Worm (Caenorhabditis elegans) whole organism, mixed stage, embryonic: Measurements from ENCODE around the gene mvk-1.

ENCODE experiments used
- M03D4.4 ChIP-seq: sonication (generic microtip); optimal IDR thresholded peaks from 2 replicates; lab custom pipeline; 2017; ENCODE audit warnings: mild to moderate bottlenecking, missing genetic modification characterization, missing compliant biosample characterization
- bed-3 ChIP-seq: fragments of 200-800 bp; sonication (Bioruptor generic); optimal IDR thresholded peaks from 3 replicates; lab custom pipeline; 2018; ENCODE audit warnings: mild to moderate bottlenecking, missing genetic modification characterization, moderate library complexity, missing compliant biosample characterization
- blmp-1 ChIP-seq: fragments of 150-350 bp; optimal IDR thresholded peaks from 2 replicates; lab custom pipeline; 2014; ENCODE audit warnings: missing biosample characterization, missing genetic modification characterization
- ceh-39 ChIP-seq: fragments of 150-350 bp; optimal IDR thresholded peaks from 2 replicates; lab custom pipeline; 2014; ENCODE audit warnings: missing biosample characterization, missing genetic modification characterization
- ceh-43 ChIP-seq: fragments of 200-800 bp; sonication (Bioruptor generic); optimal IDR thresholded peaks from 2 replicates; lab custom pipeline; 2018; ENCODE audit warnings: mild to moderate bottlenecking, missing genetic modification characterization, moderate library complexity, missing compliant biosample characterization
- ces-1 ChIP-seq: fragments of 150-350 bp; optimal IDR thresholded peaks from 2 replicates; lab custom pipeline; 2014; ENCODE audit warnings: missing biosample characterization, missing genetic modification reagents, missing genetic modification characterization
- cnd-1 ChIP-seq: fragments of 200-800 bp; sonication (Bioruptor generic); optimal IDR thresholded peaks from 2 replicates; lab custom pipeline; 2018; ENCODE audit warnings: mild to moderate bottlenecking, missing genetic modification characterization, missing compliant biosample characterization
- drap-1 ChIP-seq: fragments of 200-800 bp; sonication (Bioruptor generic); optimal IDR thresholded peaks from 3 replicates; lab custom pipeline; 2018; ENCODE audit warnings: mild to moderate bottlenecking, missing genetic modification characterization, missing compliant biosample characterization
- elt-1 ChIP-seq: sonication (generic microtip); optimal IDR thresholded peaks from 2 replicates; lab custom pipeline; 2017; ENCODE audit warnings: missing genetic modification characterization, mild to moderate bottlenecking, missing compliant biosample characterization, antibody characterized with exemption, moderate library complexity, borderline replicate concordance; ENCODE audit not compliant: insufficient read depth
- elt-3 ChIP-seq: fragments of 150-350 bp; optimal IDR thresholded peaks from 2 replicates; lab custom pipeline; 2014; ENCODE audit warnings: missing biosample characterization, missing genetic modification characterization
- flh-1 ChIP-seq: fragments of 200-800 bp; sonication (Bioruptor generic); optimal IDR thresholded peaks from 2 replicates; lab custom pipeline; 2018; ENCODE audit warnings: mild to moderate bottlenecking, missing genetic modification characterization, moderate library complexity, missing compliant biosample characterization
- ham-2 ChIP-seq: fragments of 200-800 bp; sonication (Bioruptor generic); optimal IDR thresholded peaks from 2 replicates; lab custom pipeline; 2018; ENCODE audit warnings: mild to moderate bottlenecking, missing genetic modification characterization, missing compliant biosample characterization
- hlh-1 ChIP-seq: fragments of 150-350 bp; optimal IDR thresholded peaks from 2 replicates; lab custom pipeline; 2014; ENCODE audit warnings: missing biosample characterization, missing genetic modification reagents, missing genetic modification characterization
- lin-32 ChIP-seq: fragments of 200-800 bp; sonication (Bioruptor generic); optimal IDR thresholded peaks from 2 replicates; lab custom pipeline; 2018; ENCODE audit warnings: mild to moderate bottlenecking, missing genetic modification characterization, missing compliant biosample characterization
- lsy-2 ChIP-seq: fragments of 150-350 bp; optimal IDR thresholded peaks from 2 replicates; lab custom pipeline; 2014; ENCODE audit warnings: missing biosample characterization, missing genetic modification characterization
- mab-5 ChIP-seq: fragments of 150-350 bp; optimal IDR thresholded peaks from 2 replicates; lab custom pipeline; 2014; ENCODE audit warnings: missing biosample characterization, missing genetic modification characterization
- mep-1 ChIP-seq: fragments of 150-350 bp; optimal IDR thresholded peaks from 2 replicates; lab custom pipeline; 2017; ENCODE audit warnings: missing biosample characterization, missing genetic modification reagents, missing genetic modification characterization, inconsistent platforms
- mls-2 ChIP-seq: sonication (generic microtip); optimal IDR thresholded peaks from 2 replicates; lab custom pipeline; 2016; ENCODE audit warnings: mild to moderate bottlenecking, missing genetic modification characterization, moderate library complexity, missing compliant biosample characterization
- nhr-12 ChIP-seq: fragments of 150-350 bp; optimal IDR thresholded peaks from 2 replicates; lab custom pipeline; 2014; ENCODE audit warnings: missing biosample characterization, missing genetic modification characterization
- nhr-2 ChIP-seq: fragments of 150-350 bp; optimal IDR thresholded peaks from 2 replicates; lab custom pipeline; 2014; ENCODE audit warnings: missing biosample characterization, missing genetic modification characterization
- nhr-237 ChIP-seq: fragments of 150-350 bp; optimal IDR thresholded peaks from 2 replicates; lab custom pipeline; 2014; ENCODE audit warnings: missing biosample characterization, missing genetic modification characterization
- nhr-76 ChIP-seq: sonication (generic microtip); optimal IDR thresholded peaks from 2 replicates; lab custom pipeline; 2017; ENCODE audit warnings: missing biosample characterization, missing genetic modification characterization
- pha-4 ChIP-seq: fragments of 150-350 bp; optimal IDR thresholded peaks from 2 replicates; lab custom pipeline; 2018; ENCODE audit warnings: missing biosample characterization, missing genetic modification reagents, missing genetic modification characterization
- sem-2 ChIP-seq: fragments of 200-800 bp; sonication (Bioruptor generic); optimal IDR thresholded peaks from 2 replicates; lab custom pipeline; 2018; ENCODE audit warnings: mild to moderate bottlenecking, missing genetic modification characterization, missing compliant biosample characterization
- snpc-4 ChIP-seq: fragments of 150-350 bp; optimal IDR thresholded peaks from 2 replicates; lab custom pipeline; 2014; ENCODE audit warnings: missing biosample characterization, missing genetic modification characterization
- sptf-1 ChIP-seq: sonication (generic microtip); optimal IDR thresholded peaks from 2 replicates; lab custom pipeline; 2017; ENCODE audit warnings: mild to moderate bottlenecking, missing genetic modification characterization, moderate library complexity, missing compliant biosample characterization
- tbx-8 ChIP-seq: fragments of 200-800 bp; sonication (Bioruptor generic); optimal IDR thresholded peaks from 2 replicates; lab custom pipeline; 2018; ENCODE audit warnings: mild to moderate bottlenecking, missing genetic modification characterization, moderate library complexity, missing compliant biosample characterization
- unc-62 ChIP-seq: fragments of 150-350 bp; optimal IDR thresholded peaks from 2 replicates; lab custom pipeline; 2014; ENCODE audit warnings: missing biosample characterization, missing genetic modification reagents, missing genetic modification characterization
- ztf-11 ChIP-seq: fragments of 150-350 bp; optimal IDR thresholded peaks from 2 replicates; lab custom pipeline; 2014; ENCODE audit warnings: missing biosample characterization, missing genetic modification characterization

Gene mvk-1

ce11 chrIII:6157708-6158321, 21.7 kb upstream of the mvk-1 start, which contains the start of gene anmt-2:
TSS of gene anmt-2 (minus strand) at chrIII:6157758.
- TF ChIP-seq nhr-2 (tag; lab: Kevin White, UChicago) (no peak), hlh-1 (tag; lab: Kevin White, UChicago) (peak; percentile 27)

DNA sequence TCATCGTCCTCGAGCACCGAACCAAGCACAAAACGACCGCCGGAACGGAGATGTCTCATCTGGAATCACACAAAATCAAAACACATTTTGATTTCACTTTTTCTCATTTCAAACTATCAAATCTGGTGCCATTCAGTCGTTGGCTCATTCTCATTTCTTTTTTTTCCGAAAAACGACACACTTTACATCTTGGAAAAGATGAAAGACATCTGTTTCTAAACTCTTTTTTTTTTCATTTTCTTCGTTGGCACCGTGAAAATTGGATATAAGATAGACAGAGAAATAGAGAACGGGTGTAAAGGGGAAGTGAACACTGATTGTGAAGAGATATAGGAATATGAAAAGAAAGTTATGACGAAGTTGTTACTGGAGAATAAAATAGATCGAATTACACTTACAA, 19.7 kb upstream of the mvk-1 start:
- no peak for TF ChIP-seq ceh-43 (GFP tag; lab: Kevin White, UChicago)
- no peak for TF ChIP-seq ceh-39 (tag; lab: Kevin White, UChicago)
- no peak for TF ChIP-seq unc-62 (GFP tag; lab: Kevin White, UChicago)
- no peak for TF ChIP-seq bed-3 (GFP tag; lab: Kevin White, UChicago)
- no peak for TF ChIP-seq tbx-8 (GFP tag; lab: Kevin White, UChicago)
- no peak for TF ChIP-seq nhr-237 (tag; lab: Kevin White, UChicago)
- no peak for TF ChIP-seq sem-2 (GFP tag; lab: Kevin White, UChicago)
- TF ChIP-seq M03D4.4 (tag; lab: Kevin White, UChicago), result no peak
- TF ChIP-seq blmp-1 (tag; lab: Kevin White, UChicago), result no peak

ce11 chrIII:6154586-6154985, 18.5 kb upstream of the mvk-1 start:
- TF ChIP-seq unc-62 (GFP tag; lab: Kevin White, UChicago) (no peak), nhr-237 (tag; lab: Kevin White, UChicago) (no peak), ceh-43 (GFP tag; lab: Kevin White, UChicago) (no peak), lin-32 (GFP tag; lab: Kevin White, UChicago) (no peak), nhr-12 (tag; lab: Kevin White, UChicago) (no peak), bed-3 (GFP tag; lab: Kevin White, UChicago) (no peak), hlh-1 (tag; lab: Kevin White, UChicago) (no peak), cnd-1 (tag; lab: Kevin White, UChicago) (no peak), mls-2 (no peak), nhr-76 (tag; lab: Kevin White, UChicago) (no peak), flh-1 (no peak), mep-1 (tag; lab: Kevin White, UChicago) (no peak), blmp-1 (tag; lab: Kevin White, UChicago) (no peak), sptf-1 (no peak), ces-1 (GFP tag; lab: Kevin White, UChicago) (no peak), tbx-8 (GFP tag; lab: Kevin White, UChicago) (no peak), elt-3 (no peak), mab-5 (tag; lab: Kevin White, UChicago) (no peak)

DNA sequence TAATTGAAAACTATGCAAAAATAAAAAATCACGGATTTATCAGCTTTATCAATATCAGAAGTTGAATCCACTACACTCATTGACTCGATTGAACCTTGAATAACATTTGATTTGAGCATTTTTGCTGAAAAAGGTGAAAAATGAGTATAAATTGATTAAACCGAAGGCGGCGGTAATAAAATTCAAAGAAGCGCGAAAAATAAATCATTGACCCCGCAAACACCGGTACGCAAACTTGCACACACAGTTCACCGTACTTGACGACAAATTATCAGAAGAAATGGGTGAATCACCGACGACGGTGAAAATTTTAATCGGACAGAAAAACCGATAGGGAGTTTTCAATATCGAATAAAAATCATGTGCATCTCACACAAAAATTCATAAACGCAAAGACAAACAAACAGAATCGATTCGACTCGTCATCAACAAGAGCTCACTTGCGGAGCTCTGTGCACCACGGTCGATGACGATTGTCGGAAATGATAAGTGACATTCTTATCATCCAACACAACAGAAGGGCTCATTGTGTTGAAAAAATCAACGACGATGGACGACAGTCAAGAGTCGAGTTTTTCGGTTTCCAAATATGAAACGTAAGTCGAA, 13.5 kb upstream of the mvk-1 start, which contains the start of the genes wht-7 and Y42G9A.1:
Gene wht-7 (minus strand): TSS at position 131 of the 606 bp plus-strand sequence.
Gene Y42G9A.1 (plus strand): TSS at position 495 of the 606 bp plus-strand sequence.
- TF ChIP-seq nhr-76 (tag; lab: Kevin White, UChicago), result no peak
- no peak for TF ChIP-seq drap-1
- no peak for TF ChIP-seq ham-2 (GFP tag; lab: Kevin White, UChicago)
- no peak for TF ChIP-seq cnd-1 (tag; lab: Kevin White, UChicago)

- no peak for TF ChIP-seq elt-3
- no peak for TF ChIP-seq elt-1 (tag; lab: Kevin White, UChicago)
- no peak for TF ChIP-seq pha-4 (tag; lab: Kevin White, UChicago)
- no peak for TF ChIP-seq snpc-4 (tag; lab: Kevin White, UChicago)
- no peak for TF ChIP-seq blmp-1 (tag; lab: Kevin White, UChicago)
- TF ChIP-seq nhr-76 (tag; lab: Kevin White, UChicago), result no peak
- no peak for TF ChIP-seq unc-62 (GFP tag; lab: Kevin White, UChicago)
- TF ChIP-seq hlh-1 (tag; lab: Kevin White, UChicago), result no peak
- TF ChIP-seq M03D4.4 (tag; lab: Kevin White, UChicago), result no peak
- TF ChIP-seq ztf-11 (tag; lab: Kevin White, UChicago), result no peak
- TF ChIP-seq lsy-2 (tag; lab: Kevin White, UChicago), result no peak
- no peak for TF ChIP-seq mep-1 (tag; lab: Kevin White, UChicago)
- TF ChIP-seq, all 35 proteins: peak for 0
These were observed 12.6 kb upstream of the mvk-1 start for ce11 chrIII:6148684-6149083.
